Fruit fly (Drosophila melanogaster) Kc167 (cell line): ENCODE data around the gene Mink.

Experiments used
- Myc ChIP-seq: fragments of >200 bp; optimal IDR thresholded peaks from 2 replicates; lab custom pipeline; 2017; ENCODE audit warnings: missing external identifiers
- Sin3A ChIP-seq: fragments of >200 bp; optimal IDR thresholded peaks from 2 replicates; lab custom pipeline; 2018; ENCODE audit warnings: missing external identifiers
- h ChIP-seq: fragments of >200 bp; optimal IDR thresholded peaks from 3 replicates; lab custom pipeline; 2018; ENCODE audit warnings: missing external identifiers
- insv ChIP-seq: fragments of >200 bp; optimal IDR thresholded peaks from 3 replicates; lab custom pipeline; 2018; ENCODE audit warnings: missing external identifiers
- psq ChIP-seq: fragments of >200 bp; optimal IDR thresholded peaks from 2 replicates; lab custom pipeline; 2017; ENCODE audit warnings: missing external identifiers
- ttk ChIP-seq: sonication (Bioruptor generic); optimal IDR thresholded peaks from 2 replicates; lab custom pipeline; 2017; ENCODE audit warnings: missing external identifiers

DNA sequence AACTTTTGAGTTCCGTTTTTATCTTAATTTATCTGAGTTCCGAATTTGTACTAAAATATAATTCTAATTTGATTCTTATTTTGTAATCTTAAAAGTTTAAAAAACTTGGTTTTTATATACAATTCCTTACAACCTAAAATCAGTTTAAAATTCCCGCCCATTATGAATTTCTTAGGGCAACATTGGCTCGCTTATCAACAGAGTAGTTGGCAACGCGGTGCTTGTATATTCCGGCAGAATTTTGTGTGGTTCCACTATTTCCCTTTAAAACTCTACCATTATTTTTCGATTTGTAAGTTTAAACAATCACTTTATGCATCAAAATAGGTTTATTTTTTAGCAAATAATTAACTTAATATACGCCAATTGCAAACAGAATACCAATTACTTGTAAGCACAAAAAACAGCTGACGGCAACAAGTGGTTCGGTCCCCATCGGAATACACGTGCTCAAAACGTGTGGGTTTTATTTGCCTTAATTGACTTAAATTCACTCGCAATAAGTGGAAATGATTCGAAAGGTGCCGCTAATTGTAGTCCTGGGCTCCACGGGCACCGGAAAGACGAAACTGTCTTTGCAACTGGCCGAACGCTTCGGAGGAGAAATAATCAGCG is 45.3 kb upstream of the Mink start, which contains the start of the genes CG11089 and CG31381:
- TF ChIP-seq psq (lab: Kevin White, UChicago) (no peak), Sin3A (lab: Kevin White, UChicago) (no peak), h (lab: Kevin White, UChicago) (no peak), insv (lab: Kevin White, UChicago) (no peak), ttk (lab: Kevin White, UChicago) (no peak), Myc (lab: Kevin White, UChicago) (no peak)
